Fruit fly (Drosophila melanogaster) whole organism, prepupa: ENCODE measurements around the gene CG32112.

ENCODE experiments used
- CG10631 ChIP-seq: fragments of 200-800 bp; sonication (Bioruptor generic); optimal IDR thresholded peaks from 2 replicates; lab custom pipeline; 2016; ENCODE audit warnings: missing biosample characterization, missing genetic modification characterization
- CG11294 ChIP-seq: fragments of 200-800 bp; sonication (Bioruptor generic); IDR thresholded peaks from 2 replicates; pipeline ENCODE4 v1.3.6; 2022; ENCODE audit warnings: missing biosample characterization, missing genetic modification characterization
- CG11902 ChIP-seq: fragments of 200-800 bp; sonication (Bioruptor generic); optimal IDR thresholded peaks from 3 replicates; lab custom pipeline; 2016; ENCODE audit warnings: missing biosample characterization, missing genetic modification characterization
- CG32006 ChIP-seq: fragments of 200-800 bp; sonication (Bioruptor generic); optimal IDR thresholded peaks from 3 replicates; lab custom pipeline; 2017; ENCODE audit warnings: missing biosample characterization, mild to moderate bottlenecking, missing genetic modification characterization
- CG6163 ChIP-seq: fragments of 200-800 bp; sonication (Bioruptor generic); IDR thresholded peaks from 3 replicates; pipeline ENCODE4 v1.3.6; 2022; ENCODE audit warnings: missing biosample characterization, missing genetic modification characterization
- CG8319 ChIP-seq: fragments of 200-800 bp; sonication (Bioruptor generic); optimal IDR thresholded peaks from 3 replicates; lab custom pipeline; 2016; ENCODE audit warnings: missing biosample characterization, missing genetic modification characterization
- CG8632 ChIP-seq: fragments of 200-800 bp; sonication (Bioruptor generic); optimal IDR thresholded peaks from 3 replicates; lab custom pipeline; 2016; ENCODE audit warnings: missing biosample characterization, missing genetic modification characterization
- CG9139 ChIP-seq: fragments of 200-800 bp; sonication (Bioruptor generic); optimal IDR thresholded peaks from 3 replicates; lab custom pipeline; 2017; ENCODE audit warnings: missing biosample characterization, mild to moderate bottlenecking, missing genetic modification characterization
- Eip75B ChIP-seq: fragments of 200-800 bp; sonication (Bioruptor generic); optimal IDR thresholded peaks from 3 replicates; lab custom pipeline; 2016; ENCODE audit warnings: missing biosample characterization, missing genetic modification characterization
- Eip78C ChIP-seq: fragments of 200-800 bp; sonication (Bioruptor generic); peaks from one replicate; lab custom pipeline; 2016; ENCODE audit warnings: missing biosample characterization, missing genetic modification characterization
- Eip93F ChIP-seq: fragments of 200-800 bp; sonication (Bioruptor generic); optimal IDR thresholded peaks from 2 replicates; lab custom pipeline; 2016; ENCODE audit warnings: missing biosample characterization, mild to moderate bottlenecking, missing genetic modification characterization
- Ets96B ChIP-seq: fragments of 200-800 bp; optimal IDR thresholded peaks from 2 replicates; lab custom pipeline; 2019; ENCODE audit warnings: missing biosample characterization, mild to moderate bottlenecking, missing genetic modification characterization, moderate library complexity
- Gug ChIP-seq: fragments of 200-800 bp; sonication (Bioruptor generic); IDR thresholded peaks from 2 replicates; pipeline ENCODE4 v1.3.6; 2022; ENCODE audit warnings: missing biosample characterization, missing genetic modification characterization
- Hr38 ChIP-seq: sonication (Bioruptor generic); optimal IDR thresholded peaks from 2 replicates; lab custom pipeline; 2016; ENCODE audit warnings: missing biosample characterization, missing genetic modification characterization
- Hr39 ChIP-seq: fragments of 200-800 bp; sonication (Bioruptor generic); optimal IDR thresholded peaks from 2 replicates; lab custom pipeline; 2016; ENCODE audit warnings: missing biosample characterization, missing genetic modification characterization
- OdsH ChIP-seq: fragments of 200-800 bp; sonication (Bioruptor generic); optimal IDR thresholded peaks from 3 replicates; lab custom pipeline; 2016; ENCODE audit warnings: missing biosample characterization, missing genetic modification characterization
- Sox102F ChIP-seq: fragments of 200-800 bp; sonication (Bioruptor generic); optimal IDR thresholded peaks from 2 replicates; lab custom pipeline; 2016; ENCODE audit warnings: missing biosample characterization, mild to moderate bottlenecking, missing genetic modification characterization
- achi ChIP-seq: fragments of 200-800 bp; sonication (Bioruptor generic); optimal IDR thresholded peaks from 3 replicates; lab custom pipeline; 2016; ENCODE audit warnings: missing biosample characterization, missing genetic modification characterization
- acj6 ChIP-seq: fragments of 200-800 bp; sonication (Bioruptor generic); optimal IDR thresholded peaks from 3 replicates; lab custom pipeline; 2016; ENCODE audit warnings: missing biosample characterization, missing genetic modification characterization
- dsx ChIP-seq: fragments of 200-800 bp; optimal IDR thresholded peaks from 3 replicates; lab custom pipeline; 2019; ENCODE audit warnings: missing biosample characterization, mild to moderate bottlenecking, missing genetic modification characterization, moderate library complexity; ENCODE audit not compliant: poor library complexity, severe bottlenecking
- eg ChIP-seq: fragments of 200-800 bp; sonication (Bioruptor generic); IDR thresholded peaks from 3 replicates; pipeline ENCODE4 v1.3.6; 2022; ENCODE audit warnings: missing biosample characterization, missing genetic modification characterization
- fd59A ChIP-seq: fragments of 200-800 bp; sonication (Bioruptor generic); optimal IDR thresholded peaks from 2 replicates; lab custom pipeline; 2017; ENCODE audit warnings: missing biosample characterization, mild to moderate bottlenecking, missing genetic modification characterization, missing genetic modification reagents
- fd85E ChIP-seq: fragments of 200-800 bp; sonication (Bioruptor generic); optimal IDR thresholded peaks from 3 replicates; lab custom pipeline; 2016; ENCODE audit warnings: missing biosample characterization, missing genetic modification characterization
- fkh ChIP-seq: fragments of 200-800 bp; sonication (Bioruptor generic); optimal IDR thresholded peaks from 3 replicates; lab custom pipeline; 2017; ENCODE audit warnings: missing biosample characterization, mild to moderate bottlenecking, missing genetic modification characterization, moderate library complexity
- svp ChIP-seq: fragments of 200-800 bp; sonication (Bioruptor generic); peaks from one replicate; lab custom pipeline; 2016; ENCODE audit warnings: missing biosample characterization, missing genetic modification characterization
- topi ChIP-seq: fragments of 200-800 bp; sonication (Bioruptor generic); optimal IDR thresholded peaks from 3 replicates; lab custom pipeline; 2016; ENCODE audit warnings: missing biosample characterization, missing genetic modification characterization
- vri ChIP-seq: fragments of 200-800 bp; sonication (Bioruptor generic); optimal IDR thresholded peaks from 3 replicates; lab custom pipeline; 2016; ENCODE audit warnings: missing biosample characterization, mild to moderate bottlenecking, missing genetic modification characterization

Gene CG32112

DNA sequence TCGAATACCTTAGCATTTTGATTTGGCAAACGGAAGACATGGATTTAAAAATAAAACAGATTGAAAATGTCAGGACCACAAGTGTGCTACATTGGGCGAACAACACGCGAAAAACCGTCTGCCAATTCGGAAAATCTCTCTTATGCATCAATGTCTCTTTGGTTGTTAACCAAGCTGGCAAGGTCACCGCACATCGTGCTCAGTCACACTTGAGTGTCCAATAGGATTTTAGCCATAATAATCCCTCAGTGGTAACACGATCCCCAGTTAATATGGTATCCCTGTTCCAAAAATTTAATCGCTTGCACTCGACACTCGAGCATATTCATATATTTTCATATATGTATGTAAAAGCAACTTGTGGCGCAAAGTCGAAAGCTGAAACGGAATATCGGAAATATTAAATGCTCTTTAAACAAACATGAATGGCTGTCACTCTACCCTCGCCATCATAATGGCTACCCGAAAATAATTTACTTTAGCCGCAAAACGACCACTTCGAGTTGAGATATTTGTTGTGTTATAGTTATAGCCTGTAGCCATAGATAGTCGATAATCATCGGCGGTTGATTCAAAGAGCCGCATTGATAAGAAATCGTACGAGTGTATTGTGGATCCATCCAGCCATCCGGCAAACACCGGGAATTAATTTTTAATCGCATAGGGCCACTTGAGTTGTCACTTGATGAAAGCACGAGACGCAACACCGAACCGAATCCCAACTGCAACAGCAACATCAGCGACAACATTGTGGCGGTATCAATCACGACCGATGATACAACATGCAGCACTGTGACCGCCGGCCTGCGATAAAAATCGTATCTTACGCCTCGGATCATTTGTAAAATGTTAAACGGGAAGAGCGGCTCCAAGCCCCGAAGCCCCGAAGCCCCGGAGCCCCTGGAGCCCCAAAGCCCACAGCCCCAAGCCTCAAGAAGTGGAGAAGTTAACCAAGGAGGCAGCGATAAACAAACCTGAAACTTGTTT, 46.7 kb upstream of the CG32112 start:
- TF ChIP-seq dsx (GFP tag; lab: Kevin White, UChicago) (peak; percentile 56), Eip78C (peak; percentile 35), Sox102F (no peak), CG32006 (GFP tag; lab: Kevin White, UChicago) (no peak), topi (GFP tag; lab: Kevin White, UChicago) (no peak), fkh (GFP tag; lab: Kevin White, UChicago) (no peak), CG9139 (GFP tag; lab: Kevin White, UChicago) (no peak)

dm6 chr3L:12695695-12696094, 45.8 kb upstream of the CG32112 start:
- TF ChIP-seq fd59A (GFP tag; lab: Kevin White, UChicago): no peak
- no peak for TF ChIP-seq Hr38 (GFP tag; lab: Kevin White, UChicago)
- TF ChIP-seq Eip78C: no peak
- peak; percentile 22 for TF ChIP-seq fkh (GFP tag; lab: Kevin White, UChicago)
- no peak for TF ChIP-seq Hr39
- no peak for TF ChIP-seq CG11294 (GFP tag; lab: Robert Waterston, UW)

- no peak for TF ChIP-seq achi (GFP tag; lab: Kevin White, UChicago)
- TF ChIP-seq Eip75B (GFP tag; lab: Kevin White, UChicago): no peak
- no peak for TF ChIP-seq Gug (GFP tag; lab: Robert Waterston, UW)
- TF ChIP-seq CG11294 (GFP tag; lab: Robert Waterston, UW): no peak
- TF ChIP-seq CG8319 (GFP tag; lab: Kevin White, UChicago): no peak
- TF ChIP-seq svp (GFP tag; lab: Kevin White, UChicago): no peak
- no peak for TF ChIP-seq OdsH (GFP tag; lab: Kevin White, UChicago)
- TF ChIP-seq acj6: no peak
- no peak for TF ChIP-seq vri (GFP tag; lab: Kevin White, UChicago)
- TF ChIP-seq CG10631 (GFP tag; lab: Kevin White, UChicago): no peak
- no peak for TF ChIP-seq fd59A (GFP tag; lab: Kevin White, UChicago)
- TF ChIP-seq fd85E (GFP tag; lab: Kevin White, UChicago): no peak
Observed at dm6 chr3L:12696503-12696902, 45.0 kb upstream of the CG32112 start.

dm6 chr3L:12697531-12697930, 44.0 kb upstream of the CG32112 start:
- TF ChIP-seq CG8632: no peak
- TF ChIP-seq Eip93F: no peak
- TF ChIP-seq achi (GFP tag; lab: Kevin White, UChicago): no peak
- no peak for TF ChIP-seq CG11902 (GFP tag; lab: Kevin White, UChicago)
- TF ChIP-seq Hr39: no peak
- no peak for TF ChIP-seq Ets96B (tag; lab: Kevin White, UChicago)
- TF ChIP-seq, all 60 proteins: peak for 0

dm6 chr3L:12698236-12698635, 43.3 kb upstream of the CG32112 start:
- peak; percentile 20; the same call in 1 of the 3 replicates for TF ChIP-seq CG6163
- no peak for TF ChIP-seq CG11902 (GFP tag; lab: Kevin White, UChicago)
- TF ChIP-seq eg: no peak

- TF ChIP-seq topi (GFP tag; lab: Kevin White, UChicago): no peak
- TF ChIP-seq CG9139 (GFP tag; lab: Kevin White, UChicago): no peak
- no peak for TF ChIP-seq Sox102F
- no peak for TF ChIP-seq CG32006 (GFP tag; lab: Kevin White, UChicago)
- TF ChIP-seq OdsH (GFP tag; lab: Kevin White, UChicago): no peak
Observed at dm6 chr3L:12700509-12700995, 41.0 kb upstream of the CG32112 start.
